Worm (Caenorhabditis elegans) whole organism, L4 larva: ENCODE measurements around the gene B0495.9.

Experiments
- D1046.2 ChIP-seq: fragments of 200-800 bp; sonication (Bioruptor generic); IDR thresholded peaks from 2 replicates; pipeline ENCODE4 v1.3.6; 2022; ENCODE audit warnings: missing genetic modification characterization, missing compliant biosample characterization
- F26F4.8 ChIP-seq: fragments of 200-800 bp; sonication (Bioruptor generic); conservative IDR thresholded peaks from 2 replicates; pipeline ENCODE4 v1.3.6; 2022; ENCODE audit warnings: missing genetic modification characterization, missing compliant biosample characterization
- F37D6.2 ChIP-seq: sonication (generic microtip); optimal IDR thresholded peaks from 2 replicates; lab custom pipeline; 2016; ENCODE audit warnings: mild to moderate bottlenecking, missing genetic modification characterization, missing compliant biosample characterization
- F44E2.7 ChIP-seq: fragments of 200-800 bp; sonication (Bioruptor generic); IDR thresholded peaks from 2 replicates; pipeline ENCODE4 v2.1.2; 2022; ENCODE audit warnings: missing genetic modification characterization, missing compliant biosample characterization
- F49E8.2 ChIP-seq: sonication (generic microtip); optimal IDR thresholded peaks from 2 replicates; lab custom pipeline; 2016; ENCODE audit warnings: missing compliant biosample characterization, mild to moderate bottlenecking, missing genetic modification characterization, borderline replicate concordance
- T20F7.1 ChIP-seq: fragments of 200-800 bp; sonication (Bioruptor generic); optimal IDR thresholded peaks from 2 replicates; lab custom pipeline; 2018; ENCODE audit warnings: mild to moderate bottlenecking, missing genetic modification characterization, missing compliant biosample characterization
- Y48G9A.11 ChIP-seq: fragments of 200-800 bp; sonication (Bioruptor generic); IDR thresholded peaks from 2 replicates; pipeline ENCODE4 v1.3.6; 2022; ENCODE audit warnings: missing genetic modification reagents, missing genetic modification characterization, missing compliant biosample characterization
- ZK546.5 ChIP-seq, 2 experiments: sonication (generic microtip); optimal IDR thresholded peaks; 2 replicates each; lab custom pipeline; 2017; ENCODE audit warnings: missing biosample characterization in 2 of 2, missing genetic modification characterization in 2 of 2
- aha-1 ChIP-seq: fragments of 150-350 bp; peaks from one replicate; lab custom pipeline; 2014; ENCODE audit warnings: missing biosample characterization, missing genetic modification characterization
- arid-1 ChIP-seq: fragments of 200-800 bp; sonication (Bioruptor generic); conservative IDR thresholded peaks from 2 replicates; pipeline ENCODE4 v1.3.6; 2022; ENCODE audit warnings: missing genetic modification reagents, missing genetic modification characterization, missing compliant biosample characterization
- ceh-32 ChIP-seq: sonication (generic microtip); optimal IDR thresholded peaks from 2 replicates; lab custom pipeline; 2016; ENCODE audit warnings: mild to moderate bottlenecking, missing genetic modification characterization, missing compliant biosample characterization; ENCODE audit not compliant: poor library complexity
- ceh-62 ChIP-seq: sonication (generic microtip); optimal IDR thresholded peaks from 2 replicates; lab custom pipeline; 2017; ENCODE audit warnings: missing biosample characterization, missing genetic modification characterization
- cey-2 ChIP-seq: sonication (generic microtip); optimal IDR thresholded peaks from 3 replicates; lab custom pipeline; 2017; ENCODE audit warnings: missing genetic modification characterization, mild to moderate bottlenecking, missing compliant biosample characterization, antibody characterized with exemption, borderline replicate concordance; ENCODE audit not compliant: insufficient read depth
- daf-16 ChIP-seq, 3 experiments: sonication (generic microtip); optimal IDR thresholded peaks; 2 replicates each; lab custom pipeline; 2016 to 2017; ENCODE audit warnings: missing genetic modification characterization in 3 of 3, missing genetic modification reagents in 3 of 3, mild to moderate bottlenecking in 2 of 3, missing compliant biosample characterization in 2 of 3, missing biosample characterization in 1 of 3, moderate library complexity in 1 of 3
- dmd-6 ChIP-seq: fragments of 200-800 bp; sonication (Bioruptor generic); IDR thresholded peaks from 2 replicates; pipeline ENCODE4 v1.3.6; 2022; ENCODE audit warnings: missing genetic modification reagents, missing genetic modification characterization, missing compliant biosample characterization
- dmd-9 ChIP-seq: fragments of 200-800 bp; sonication (Bioruptor generic); IDR thresholded peaks from 2 replicates; pipeline ENCODE4 v1.3.6; 2022; ENCODE audit warnings: missing genetic modification reagents, missing genetic modification characterization, missing compliant biosample characterization
- duxl-1 ChIP-seq: sonication (generic microtip); optimal IDR thresholded peaks from 2 replicates; lab custom pipeline; 2016; ENCODE audit warnings: mild to moderate bottlenecking, missing genetic modification characterization, moderate library complexity, missing compliant biosample characterization; ENCODE audit not compliant: poor library complexity
- dve-1 ChIP-seq: sonication (generic microtip); optimal IDR thresholded peaks from 2 replicates; lab custom pipeline; 2017; ENCODE audit warnings: antibody characterized with exemption, mild to moderate bottlenecking, missing genetic modification characterization, missing compliant biosample characterization; ENCODE audit not compliant: insufficient read depth
- hlh-11 ChIP-seq: fragments of 200-800 bp; sonication (Bioruptor generic); optimal IDR thresholded peaks from 2 replicates; lab custom pipeline; 2018; ENCODE audit warnings: mild to moderate bottlenecking, missing genetic modification characterization, missing compliant biosample characterization
- lin-1 ChIP-seq: fragments of 200-800 bp; sonication (Bioruptor generic); IDR thresholded peaks from 2 replicates; pipeline ENCODE4 v1.3.6; 2022; ENCODE audit warnings: missing genetic modification reagents, missing genetic modification characterization, missing compliant biosample characterization
- lin-39 ChIP-seq: fragments of 150-350 bp; optimal IDR thresholded peaks from 2 replicates; lab custom pipeline; 2014; ENCODE audit warnings: missing biosample characterization, missing genetic modification reagents, missing genetic modification characterization
- madf-5 ChIP-seq, 2 experiments: fragments of 200-800 bp; sonication (Bioruptor generic); IDR thresholded peaks; 2 replicates each; pipeline ENCODE4 v1.3.6; 2022; ENCODE audit warnings: missing compliant biosample characterization in 2 of 2, missing genetic modification characterization in 2 of 2
- mdl-1 ChIP-seq, 2 experiments: fragments of 150-350 bp in 1 of 2; sonication (generic microtip) in 1 of 2; optimal IDR thresholded peaks; 2 replicates each; lab custom pipeline; 2014 to 2017; ENCODE audit warnings: missing biosample characterization in 2 of 2, missing genetic modification characterization in 2 of 2
- mdt-29 ChIP-seq: fragments of 200-800 bp; sonication (Bioruptor generic); IDR thresholded peaks from 2 replicates; pipeline ENCODE4 v1.3.6; 2022; ENCODE audit warnings: missing genetic modification reagents, missing genetic modification characterization, missing compliant biosample characterization
- mep-1 ChIP-seq: fragments of 150-350 bp; sonication (generic microtip); optimal IDR thresholded peaks from 3 replicates; lab custom pipeline; 2014; ENCODE audit warnings: missing biosample characterization, missing genetic modification characterization
- mes-2 ChIP-seq: sonication (generic microtip); optimal IDR thresholded peaks from 2 replicates; lab custom pipeline; 2016; ENCODE audit warnings: missing genotype, mild to moderate bottlenecking, missing genetic modification characterization, missing compliant biosample characterization; ENCODE audit not compliant: poor library complexity, severe bottlenecking
- mxl-2 ChIP-seq: fragments of 200-800 bp; sonication (Bioruptor generic); conservative IDR thresholded peaks from 2 replicates; pipeline ENCODE4 v1.3.6; 2022; ENCODE audit warnings: missing genetic modification reagents, missing genetic modification characterization, missing compliant biosample characterization
- nhr-10 ChIP-seq: fragments of 150-350 bp; optimal IDR thresholded peaks from 2 replicates; lab custom pipeline; 2014; ENCODE audit warnings: missing biosample characterization, missing genetic modification characterization
- nhr-28 ChIP-seq: fragments of 150-350 bp; optimal IDR thresholded peaks from 2 replicates; lab custom pipeline; 2014; ENCODE audit warnings: missing biosample characterization, missing genetic modification characterization
- nhr-48 ChIP-seq: sonication (generic microtip); optimal IDR thresholded peaks from 2 replicates; lab custom pipeline; 2016; ENCODE audit warnings: mild to moderate bottlenecking, missing genetic modification characterization, missing compliant biosample characterization
- nhr-76 ChIP-seq: fragments of 150-350 bp; optimal IDR thresholded peaks from 2 replicates; lab custom pipeline; 2014; ENCODE audit warnings: missing biosample characterization, missing genetic modification characterization
- nhr-77 ChIP-seq: fragments of 150-350 bp; optimal IDR thresholded peaks from 2 replicates; lab custom pipeline; 2014; ENCODE audit warnings: missing biosample characterization, missing genetic modification characterization
- pha-4 ChIP-seq, 2 experiments: fragments of 150-350 bp in 1 of 2; fragments of 200-800 bp in 1 of 2; sonication (Bioruptor generic) in 1 of 2; IDR thresholded peaks in 1 of 2; optimal IDR thresholded peaks in 1 of 2; 2 replicates each; pipeline versions ENCODE4 v1.3.6 to Lab custom; 2014 to 2022; ENCODE audit warnings: missing genetic modification characterization in 2 of 2, missing genetic modification reagents in 2 of 2, missing biosample characterization in 1 of 2, missing compliant biosample characterization in 1 of 2
- php-3 ChIP-seq: fragments of 200-800 bp; sonication (Bioruptor generic); IDR thresholded peaks from 2 replicates; pipeline ENCODE4 v1.3.6; 2022; ENCODE audit warnings: missing genetic modification reagents, missing genetic modification characterization, missing compliant biosample characterization
- pqm-1 ChIP-seq: sonication (generic microtip); optimal IDR thresholded peaks from 2 replicates; lab custom pipeline; 2017; ENCODE audit warnings: missing biosample characterization, missing genetic modification characterization
- spr-3 ChIP-seq: fragments of 200-800 bp; sonication (Bioruptor generic); optimal IDR thresholded peaks from 2 replicates; lab custom pipeline; 2018; ENCODE audit warnings: mild to moderate bottlenecking, missing genetic modification characterization, missing compliant biosample characterization
- unc-130 ChIP-seq: sonication (generic microtip); optimal IDR thresholded peaks from 2 replicates; lab custom pipeline; 2016; ENCODE audit warnings: missing genetic modification reagents, missing genetic modification characterization, missing compliant biosample characterization
- unc-39 ChIP-seq: sonication (generic microtip); optimal IDR thresholded peaks from 2 replicates; lab custom pipeline; 2017; ENCODE audit warnings: missing biosample characterization, missing genetic modification characterization
- zag-1 ChIP-seq: fragments of 150-350 bp; optimal IDR thresholded peaks from 2 replicates; lab custom pipeline; 2014; ENCODE audit warnings: missing biosample characterization, missing genetic modification characterization
- zfp-3 ChIP-seq: fragments of 200-800 bp; sonication (Bioruptor generic); conservative IDR thresholded peaks from 2 replicates; pipeline ENCODE4 v1.3.6; 2022; ENCODE audit warnings: missing genetic modification reagents, missing genetic modification characterization, missing compliant biosample characterization
- ztf-7 ChIP-seq: fragments of 150-350 bp; optimal IDR thresholded peaks from 2 replicates; lab custom pipeline; 2014; ENCODE audit warnings: missing biosample characterization, missing genetic modification characterization

The B0495.9 gene

ce11 chrII:7695636-7696035 lies 12.9 kb downstream of the B0495.9 start (continued):
- TF ChIP-seq ztf-7 (no peak), lin-39 (tag; lab: Kevin White, UChicago) (no peak), dmd-6 (GFP tag; lab: Robert Waterston, UW) (peak; percentile 92), F44E2.7 (GFP tag; lab: Robert Waterston, UW) (no peak), F49E8.2 (tag; lab: Kevin White, UChicago) (no peak), zag-1 (tag; lab: Kevin White, UChicago) (no peak), nhr-48 (tag; lab: Kevin White, UChicago) (no peak), mes-2 (no peak), T20F7.1 (peak; percentile 20), nhr-77 (tag; lab: Kevin White, UChicago) (peak; percentile 21), mxl-2 (GFP tag; lab: Robert Waterston, UW) (no peak), arid-1 (GFP tag; lab: Robert Waterston, UW) (no peak), ceh-32 (tag; lab: Kevin White, UChicago) (no peak), zfp-3 (no peak), unc-130 (GFP tag; lab: Kevin White, UChicago) (no peak), aha-1 (tag; lab: Kevin White, UChicago) (no peak), Y48G9A.11 (no peak), spr-3 (GFP tag; lab: Kevin White, UChicago) (no peak), lin-1 (peak; percentile 84), madf-5 (GFP tag; IDR thresholded peaks at IDR 0.05; lab: Robert Waterston, UW) (no peak), ZK546.5 (tag; optimal IDR thresholded peaks at IDR 0.05; lab: Kevin White, UChicago) (no peak), mep-1 (tag; lab: Kevin White, UChicago) (no peak), F37D6.2 (tag; lab: Kevin White, UChicago) (no peak)

ce11 chrII:7694745-7695144 lies 13.8 kb downstream of the B0495.9 start:
- no peak for TF ChIP-seq cey-2 (tag; lab: Kevin White, UChicago)
- peak; percentile 81 for TF ChIP-seq pqm-1 (tag; lab: Kevin White, UChicago)
- no peak for TF ChIP-seq ceh-62 (tag; lab: Kevin White, UChicago)
- TF ChIP-seq D1046.2 (GFP tag; lab: Robert Waterston, UW): no peak
- no peak for TF ChIP-seq ceh-32 (tag; lab: Kevin White, UChicago)
- TF ChIP-seq nhr-76 (tag; lab: Kevin White, UChicago): no peak
- no peak for TF ChIP-seq dmd-9
- TF ChIP-seq dmd-6 (GFP tag; lab: Robert Waterston, UW): peak; percentile 54; the same call in 1 of the 2 replicates
- peak; percentile 55 for TF ChIP-seq nhr-28
- no peak for TF ChIP-seq mdt-29 (GFP tag; lab: Robert Waterston, UW)
- TF ChIP-seq pha-4 (GFP tag; IDR thresholded peaks at IDR 0.05; lab: Robert Waterston, UW): no peak
- no peak for TF ChIP-seq pha-4 (tag; optimal IDR thresholded peaks at IDR 0.05; lab: Kevin White, UChicago)
- TF ChIP-seq nhr-77 (tag; lab: Kevin White, UChicago): peak; percentile 37
- no peak for TF ChIP-seq daf-16 (GFP tag; optimal IDR thresholded peaks at IDR 0.05; lab: Kevin White, UChicago)
- TF ChIP-seq daf-16 (tag; optimal IDR thresholded peaks at IDR 0.05; lab: Kevin White, UChicago): peak; percentile 34
- peak in 1 of 2 experiments; percentile 17 for TF ChIP-seq mdl-1 (tag; optimal IDR thresholded peaks at IDR 0.05; lab: Kevin White, UChicago)
- TF ChIP-seq duxl-1 (tag; lab: Kevin White, UChicago): no peak
- TF ChIP-seq F26F4.8 (GFP tag; lab: Robert Waterston, UW): no peak
- peak; percentile 62 for TF ChIP-seq dve-1
- peak; percentile 61 for TF ChIP-seq hlh-11 (tag; lab: Kevin White, UChicago)
- TF ChIP-seq php-3 (GFP tag; lab: Robert Waterston, UW): peak; percentile 69
- TF ChIP-seq nhr-10 (tag; lab: Kevin White, UChicago): no peak
- TF ChIP-seq lin-39 (tag; lab: Kevin White, UChicago): no peak
- no peak for TF ChIP-seq unc-39
- no peak for TF ChIP-seq T20F7.1
